Worm (Caenorhabditis elegans): ENCODE data around the gene Y82E9BR.3.

The Y82E9BR.3 gene

DNA sequence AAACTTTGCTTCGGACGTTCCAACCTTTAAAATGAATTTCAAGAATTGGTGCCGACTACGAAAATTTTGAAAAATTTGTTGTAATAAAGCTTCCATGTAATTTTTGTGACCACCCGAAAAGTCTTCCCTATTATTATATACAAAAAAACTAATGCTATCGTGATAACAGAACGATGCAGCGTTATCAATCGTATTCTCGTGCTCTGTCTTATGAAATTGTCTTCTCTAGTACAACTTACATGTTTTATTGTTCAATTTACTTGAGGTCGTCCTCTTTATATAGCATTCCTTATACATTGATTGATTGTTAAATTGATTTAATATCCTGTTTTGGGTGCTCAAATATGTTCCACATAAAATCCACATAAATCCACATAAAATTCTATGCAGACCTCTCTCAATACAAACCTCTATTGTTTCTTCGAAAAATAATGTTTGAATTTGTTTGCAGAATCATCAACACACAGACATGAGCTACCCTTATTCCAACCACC is 17.5 kb upstream of the Y82E9BR.3 start, which contains the start of gene pals-19:
Gene pals-19, plus strand, starts transcription at position 444 of the 494 bp plus-strand sequence.
- TF ChIP-seq unc-62 (GFP tag; optimal IDR thresholded peaks at IDR 0.05), result no peak

- TF ChIP-seq unc-62 (GFP tag; optimal IDR thresholded peaks at IDR 0.05), result no peak
Observed at ce11 chrIII:1403108-1403507, 15.9 kb upstream of the Y82E9BR.3 start, which contains the start of gene pals-18. Gene pals-18, plus strand, starts transcription at chrIII:1403408.

DNA sequence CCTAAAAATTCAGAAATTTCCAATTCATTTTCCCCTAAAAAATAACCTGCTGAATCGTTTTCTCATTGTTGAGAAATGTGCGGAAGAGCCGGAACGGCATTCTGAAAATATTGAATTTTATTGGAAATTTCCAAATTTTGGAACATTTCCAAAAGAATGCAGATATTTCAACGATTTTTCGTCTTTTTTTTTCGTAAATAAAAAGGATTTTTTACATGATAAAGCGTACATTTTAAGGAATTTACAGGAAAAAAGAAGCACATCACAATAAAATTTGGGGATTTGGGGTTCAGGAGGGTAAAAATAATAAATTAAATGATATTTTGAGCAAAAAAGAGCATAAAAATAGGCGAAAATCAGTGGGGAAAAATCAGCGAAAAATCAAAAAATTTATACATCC is 9.9 kb upstream of the Y82E9BR.3 start, which contains the start of gene Y82E9BR.22:
Gene Y82E9BR.22, minus strand, starts transcription at position 101 of the 400 bp plus-strand sequence.
- TF ChIP-seq unc-62 (GFP tag; optimal IDR thresholded peaks at IDR 0.05), result no peak

ce11 chrIII:1413125-1413837 is 5.7 kb upstream of the Y82E9BR.3 start:
- TF ChIP-seq unc-62 (GFP tag; optimal IDR thresholded peaks at IDR 0.05), result no peak

- no peak for TF ChIP-seq unc-62 (GFP tag; optimal IDR thresholded peaks at IDR 0.05)
Observed at ce11 chrIII:1413890-1414613, 4.9 kb upstream of the Y82E9BR.3 start, which contains the start of gene Y82E9BR.14. Gene Y82E9BR.14, minus strand, starts transcription at chrIII:1414116.

DNA sequence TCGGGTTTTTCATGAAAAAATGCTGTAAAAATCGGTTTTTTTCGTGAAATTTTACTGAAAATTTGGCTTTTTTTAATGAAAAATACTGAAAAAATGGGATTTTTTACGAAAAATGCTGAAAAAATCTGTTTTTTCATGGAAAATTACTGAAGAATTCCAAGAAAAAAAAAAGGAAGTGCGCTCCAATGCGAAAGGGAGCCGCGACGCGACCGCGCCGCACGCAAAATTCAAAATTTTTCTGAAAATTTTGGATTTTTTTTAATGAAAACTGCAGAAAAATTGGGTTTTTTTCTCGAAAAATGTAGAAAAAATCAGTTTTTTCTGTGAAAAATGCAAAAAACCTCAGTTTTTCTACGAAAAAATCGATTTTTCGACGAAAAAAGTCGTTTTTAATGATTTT is 2.4 kb upstream of the Y82E9BR.3 start:
- no peak for TF ChIP-seq unc-62 (GFP tag; optimal IDR thresholded peaks at IDR 0.05)

DNA sequence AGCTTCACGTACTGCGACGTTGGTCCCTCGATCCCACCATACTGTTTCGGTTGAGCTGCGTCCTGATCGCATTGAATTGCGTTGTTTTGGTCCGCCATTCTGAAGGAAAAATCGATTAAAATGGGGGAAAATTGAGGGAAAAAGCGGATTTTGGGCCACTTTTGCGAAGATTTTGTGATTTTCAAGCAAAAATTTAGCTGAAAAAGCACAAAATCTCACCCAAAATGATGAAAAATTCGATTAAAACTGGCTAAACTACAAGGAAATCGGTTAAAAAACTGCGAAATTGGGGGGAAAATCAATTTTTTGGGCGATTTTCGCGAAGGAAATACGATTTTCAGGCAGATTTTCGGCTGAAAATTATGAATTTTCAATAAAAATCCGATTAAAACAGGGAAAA is 1.9 kb upstream of the Y82E9BR.3 start, which contains the start of gene elc-1:
Gene elc-1, minus strand, starts transcription at position 101 of the 400 bp plus-strand sequence.
- TF ChIP-seq unc-62 (GFP tag; optimal IDR thresholded peaks at IDR 0.05), result no peak

DNA sequence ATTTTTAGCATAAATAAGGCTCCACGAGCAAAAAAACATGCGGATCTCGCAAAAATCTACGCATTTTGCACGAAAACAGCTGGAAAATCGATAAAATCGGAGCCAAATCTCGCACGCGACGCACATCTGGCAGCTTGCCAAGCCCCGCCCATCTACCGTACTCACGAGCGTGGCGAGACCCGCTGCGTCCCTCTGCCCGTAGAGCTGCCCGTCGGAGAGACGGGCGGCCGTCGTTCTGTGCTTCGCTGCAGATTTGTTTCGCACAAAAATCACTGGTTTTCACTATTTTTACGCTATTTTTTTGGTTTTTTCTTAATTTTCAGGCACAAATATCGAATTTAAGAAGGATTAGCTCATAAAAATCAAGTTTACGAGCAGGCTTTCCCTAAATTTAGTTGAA is 287 bp upstream of the Y82E9BR.3 start:
- no peak for TF ChIP-seq unc-62 (GFP tag; optimal IDR thresholded peaks at IDR 0.05)

ce11 chrIII:1419700-1420356 is 832 bp downstream of the Y82E9BR.3 start:
- TF ChIP-seq unc-62 (GFP tag; optimal IDR thresholded peaks at IDR 0.05), result no peak

DNA sequence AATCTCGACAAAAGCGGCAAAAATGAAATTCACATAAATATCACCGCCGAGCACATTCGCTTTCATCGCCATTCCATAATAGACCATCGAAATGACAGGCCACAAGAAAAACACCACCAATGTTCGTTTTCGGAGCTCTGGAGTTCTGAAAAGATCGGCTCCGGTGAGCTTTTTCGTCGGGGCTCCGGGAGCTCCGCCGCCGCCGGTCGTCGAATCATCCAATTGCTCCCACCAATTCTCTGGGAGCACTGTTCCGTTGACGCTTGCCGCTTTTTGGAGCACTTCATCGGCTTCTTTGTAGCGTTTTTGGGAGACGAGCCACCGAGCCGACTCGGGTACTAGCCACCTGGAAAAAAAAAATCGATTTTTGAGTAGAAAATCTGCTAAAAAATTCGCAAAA is 2.4 kb downstream of the Y82E9BR.3 start:
- TF ChIP-seq unc-62 (GFP tag; optimal IDR thresholded peaks at IDR 0.05), result no peak

DNA sequence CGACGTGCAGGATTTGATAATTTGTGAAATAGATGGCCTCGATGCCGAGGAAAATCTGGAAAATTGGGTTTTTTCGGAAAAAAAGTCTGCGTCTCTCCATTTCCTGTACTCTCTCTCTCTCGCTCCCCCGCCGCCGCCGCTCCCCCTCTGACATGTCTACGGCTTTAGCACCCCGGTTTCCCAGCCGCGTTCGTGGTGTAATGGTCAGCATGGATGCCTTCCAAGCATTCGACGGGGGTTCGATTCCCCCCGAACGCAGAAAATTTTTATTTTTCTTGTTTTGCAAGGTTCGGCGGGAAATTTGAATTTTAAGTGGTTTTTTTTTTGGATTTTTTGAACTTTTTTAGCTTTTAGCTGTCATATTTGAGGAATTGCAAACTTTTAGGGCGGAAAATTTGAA is 5.3 kb downstream of the Y82E9BR.3 start:
- TF ChIP-seq unc-62 (GFP tag; optimal IDR thresholded peaks at IDR 0.05), result no peak

ce11 chrIII:1427126-1427525 is 8.1 kb downstream of the Y82E9BR.3 start, which contains the start of gene lelo-2:
Gene lelo-2, minus strand, starts transcription at chrIII:1427226.
- TF ChIP-seq unc-62 (GFP tag; optimal IDR thresholded peaks at IDR 0.05), result no peak

DNA sequence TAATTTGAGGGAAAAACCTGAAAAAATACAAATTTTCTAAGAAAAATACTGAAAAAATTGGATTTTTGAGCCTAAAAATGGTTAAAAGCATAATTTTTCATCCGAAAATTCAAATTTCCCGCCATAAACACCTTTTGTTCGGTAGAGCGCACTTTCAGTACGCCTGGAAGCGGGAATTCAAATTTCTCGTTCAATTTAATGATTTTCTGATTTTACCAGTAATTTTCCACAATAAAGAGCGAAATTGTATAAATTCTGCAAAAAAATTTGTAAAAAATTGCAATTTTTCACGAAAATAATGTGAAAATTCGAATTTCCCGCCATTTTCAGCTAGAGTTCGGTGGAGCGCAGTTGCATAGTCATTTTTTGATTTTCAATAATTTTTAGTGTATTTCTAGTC is 9.5 kb downstream of the Y82E9BR.3 start:
- no peak for TF ChIP-seq unc-62 (GFP tag; optimal IDR thresholded peaks at IDR 0.05)

ce11 chrIII:1429275-1429674 is 10.3 kb downstream of the Y82E9BR.3 start:
- TF ChIP-seq unc-62 (GFP tag; optimal IDR thresholded peaks at IDR 0.05), result no peak

DNA sequence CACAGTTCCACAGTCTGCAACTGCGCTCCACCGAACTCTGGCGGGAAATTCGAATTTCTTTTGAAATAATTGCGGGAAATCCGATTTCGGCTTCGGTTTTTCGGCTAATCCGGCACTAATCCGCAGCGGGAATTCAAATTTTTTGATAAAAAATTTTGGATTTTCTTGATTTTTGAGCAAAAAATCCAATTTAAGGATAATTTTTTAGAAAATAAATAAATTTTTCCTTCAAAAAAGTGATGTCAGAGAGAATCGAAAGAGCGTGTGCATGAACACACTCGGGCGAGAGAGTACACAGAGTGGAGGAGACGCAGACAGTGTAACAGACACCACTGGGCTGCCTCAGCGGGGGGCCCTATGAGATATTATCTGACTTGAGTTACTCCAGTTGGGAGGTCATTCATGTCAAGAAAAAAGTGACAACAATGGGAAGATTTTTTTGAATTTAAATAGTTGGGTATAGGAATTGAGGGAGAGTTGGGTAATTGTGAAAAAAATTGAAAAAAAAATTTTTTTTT is 11.0 kb downstream of the Y82E9BR.3 start:
- TF ChIP-seq unc-62 (GFP tag; optimal IDR thresholded peaks at IDR 0.05), result no peak

DNA sequence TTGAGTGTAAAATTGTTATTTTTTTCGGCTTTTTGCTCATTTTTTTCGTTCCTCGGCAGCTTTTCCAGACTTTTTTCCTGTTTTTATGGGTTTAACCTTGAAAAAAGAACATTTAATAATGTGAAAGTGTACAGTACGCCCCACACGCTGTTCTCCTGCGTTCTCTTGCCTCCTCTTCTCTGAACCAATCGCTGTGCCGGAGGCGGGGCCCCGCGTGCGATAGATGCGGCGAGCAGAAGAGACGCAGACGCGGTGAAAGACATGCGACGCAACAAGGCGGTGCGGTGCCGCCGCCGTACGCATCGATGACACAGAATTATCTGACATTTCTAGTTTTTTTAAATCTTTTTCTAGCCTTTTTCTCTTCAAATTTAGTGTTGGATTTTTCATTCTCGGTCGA is 17.7 kb downstream of the Y82E9BR.3 start:
- TF ChIP-seq unc-62 (GFP tag; optimal IDR thresholded peaks at IDR 0.05), result no peak

All from whole organism, dauer.